Worm (Caenorhabditis elegans) whole organism, early embryonic: Measurements from ENCODE around the gene taf-11.1.

ENCODE experiments used
- B0310.2 ChIP-seq: sonication (generic microtip); optimal IDR thresholded peaks from 2 replicates; lab custom pipeline; 2016; ENCODE audit warnings: mild to moderate bottlenecking, missing genetic modification characterization, missing compliant biosample characterization
- ceh-13 ChIP-seq: fragments of 200-800 bp; sonication (Bioruptor generic); optimal IDR thresholded peaks from 2 replicates; lab custom pipeline; 2018; ENCODE audit warnings: mild to moderate bottlenecking, missing genetic modification characterization, missing compliant biosample characterization
- ets-7 ChIP-seq: sonication (generic microtip); optimal IDR thresholded peaks from 2 replicates; lab custom pipeline; 2016; ENCODE audit warnings: missing genotype, missing genetic modification characterization, missing compliant biosample characterization
- hnd-1 ChIP-seq: sonication (generic microtip); optimal IDR thresholded peaks from 2 replicates; lab custom pipeline; 2016; ENCODE audit warnings: missing genetic modification characterization, missing compliant biosample characterization

ce11 chrX:4214643-4215042 is 40.3 kb upstream of the taf-11.1 start:
- TF ChIP-seq ceh-13 (GFP tag; lab: Kevin White, UChicago): no peak
- no peak for TF ChIP-seq B0310.2 (tag; lab: Kevin White, UChicago)
- TF ChIP-seq ets-7 (tag; lab: Kevin White, UChicago): no peak
- no peak for TF ChIP-seq hnd-1 (tag; lab: Kevin White, UChicago)
